Worm (Caenorhabditis elegans): ENCODE results near the gene hgap-2.

DNA sequence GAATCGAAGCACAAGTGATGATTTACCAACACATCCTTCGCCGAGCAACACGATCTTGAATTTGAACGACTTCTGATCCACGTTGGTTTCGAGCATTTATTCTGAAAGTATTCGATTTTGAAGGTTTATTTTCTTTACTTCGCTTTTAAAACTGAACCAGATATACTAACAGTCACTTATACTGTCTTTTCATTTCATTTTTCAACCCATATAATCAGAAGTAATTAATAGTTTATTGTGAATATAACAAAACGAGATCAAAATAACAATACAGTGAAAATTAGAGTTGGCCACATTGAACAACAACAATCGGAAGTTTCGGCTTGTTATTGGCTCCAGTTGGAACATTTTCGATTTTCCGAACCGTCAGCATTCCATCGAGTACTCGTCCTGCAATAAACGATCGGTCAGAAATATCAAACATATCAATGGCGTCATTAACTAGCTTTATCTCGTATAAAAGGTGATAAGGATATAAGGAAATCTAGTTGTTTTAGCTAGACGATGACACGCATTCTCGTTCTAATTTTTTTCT is 30.3 kb upstream of the hgap-2 start, which contains the start of the genes rab-21 and T01B7.13:
- TF ChIP-seq ceh-82 (tag; optimal IDR thresholded peaks at IDR 0.05) (no peak), unc-62 (GFP tag; optimal IDR thresholded peaks at IDR 0.05 in 1 of 2) (no peak), unc-62 (tag; optimal IDR thresholded peaks at IDR 0.05) (no peak), lim-7 (GFP tag; IDR thresholded peaks at IDR 0.05) (no peak), mep-1 (tag; optimal IDR thresholded peaks at IDR 0.05) (no peak), T26A8.4 (GFP tag; IDR thresholded peaks at IDR 0.05) (no peak), F37D6.2 (tag; optimal IDR thresholded peaks at IDR 0.05) (no peak)
